Worm (Caenorhabditis elegans) whole organism, late embryonic: ENCODE results near the gene cpg-1.

Source experiments
- C38D4.7 ChIP-seq: fragments of 200-800 bp; sonication (Bioruptor generic); optimal IDR thresholded peaks from 2 replicates; lab custom pipeline; 2018; ENCODE audit warnings: mild to moderate bottlenecking, missing genetic modification characterization, moderate library complexity, missing compliant biosample characterization
- F13H6.1 ChIP-seq: sonication (generic microtip); optimal IDR thresholded peaks from 2 replicates; lab custom pipeline; 2016; ENCODE audit warnings: missing genetic modification characterization, missing compliant biosample characterization
- T23F11.4 ChIP-seq: fragments of 200-800 bp; sonication (Bioruptor generic); optimal IDR thresholded peaks from 2 replicates; lab custom pipeline; 2018; ENCODE audit warnings: mild to moderate bottlenecking, missing genetic modification characterization, missing compliant biosample characterization
- Y22D7AL.16 ChIP-seq: sonication (generic microtip); optimal IDR thresholded peaks from 2 replicates; lab custom pipeline; 2016; ENCODE audit warnings: missing genetic modification characterization, missing compliant biosample characterization
- ceh-2 ChIP-seq: sonication (generic microtip); optimal IDR thresholded peaks from 2 replicates; lab custom pipeline; 2016; ENCODE audit warnings: missing genotype, missing genetic modification characterization, missing compliant biosample characterization
- ceh-24 ChIP-seq: sonication (generic microtip); optimal IDR thresholded peaks from 2 replicates; lab custom pipeline; 2016; ENCODE audit warnings: mild to moderate bottlenecking, missing genetic modification characterization, missing compliant biosample characterization
- ceh-31 ChIP-seq: sonication (generic microtip); optimal IDR thresholded peaks from 2 replicates; lab custom pipeline; 2016; ENCODE audit warnings: missing genetic modification characterization, missing compliant biosample characterization
- ceh-34 ChIP-seq: sonication (generic microtip); optimal IDR thresholded peaks from 2 replicates; lab custom pipeline; 2016; ENCODE audit warnings: mild to moderate bottlenecking, missing genetic modification characterization, missing compliant biosample characterization
- ceh-45 ChIP-seq: fragments of 200-800 bp; sonication (Bioruptor generic); IDR thresholded peaks from 2 replicates; pipeline ENCODE4 v1.3.6; 2022; ENCODE audit warnings: missing genetic modification reagents, missing genetic modification characterization, missing compliant biosample characterization
- ceh-6 ChIP-seq: fragments of 200-800 bp; sonication (Bioruptor generic); optimal IDR thresholded peaks from 2 replicates; lab custom pipeline; 2018; ENCODE audit warnings: mild to moderate bottlenecking, missing genetic modification characterization, missing compliant biosample characterization
- ceh-9 ChIP-seq: sonication (generic microtip); optimal IDR thresholded peaks from 2 replicates; lab custom pipeline; 2016; ENCODE audit warnings: mild to moderate bottlenecking, missing genetic modification characterization, inconsistent platforms, missing compliant biosample characterization
- dmd-4 ChIP-seq: sonication (generic microtip); optimal IDR thresholded peaks from 2 replicates; lab custom pipeline; 2016; ENCODE audit warnings: borderline replicate concordance, missing genetic modification characterization, missing compliant biosample characterization
- dve-1 ChIP-seq: sonication (generic microtip); optimal IDR thresholded peaks from 2 replicates; lab custom pipeline; 2017; ENCODE audit warnings: antibody characterized with exemption, mild to moderate bottlenecking, missing genetic modification characterization, missing compliant biosample characterization
- elt-2 ChIP-seq: sonication (generic microtip); optimal IDR thresholded peaks from 2 replicates; lab custom pipeline; 2016; ENCODE audit warnings: missing genetic modification reagents, missing genetic modification characterization, missing compliant biosample characterization
- ets-4 ChIP-seq: sonication (generic microtip); optimal IDR thresholded peaks from 2 replicates; lab custom pipeline; 2016; ENCODE audit warnings: missing genetic modification characterization, missing compliant biosample characterization
- fkh-6 ChIP-seq: sonication (generic microtip); optimal IDR thresholded peaks from 2 replicates; lab custom pipeline; 2016; ENCODE audit warnings: missing genetic modification characterization, missing compliant biosample characterization
- hlh-30 ChIP-seq: sonication (generic microtip); optimal IDR thresholded peaks from 2 replicates; lab custom pipeline; 2017; ENCODE audit warnings: antibody characterized with exemption, missing genetic modification characterization, missing compliant biosample characterization; ENCODE audit not compliant: insufficient read depth
- madf-2 ChIP-seq: sonication (generic microtip); optimal IDR thresholded peaks from 2 replicates; lab custom pipeline; 2017; ENCODE audit warnings: missing genetic modification characterization, missing compliant biosample characterization
- nfya-1 ChIP-seq: sonication (generic microtip); optimal IDR thresholded peaks from 2 replicates; lab custom pipeline; 2017; ENCODE audit warnings: missing genetic modification characterization, mild to moderate bottlenecking, missing compliant biosample characterization, antibody characterized with exemption, moderate library complexity
- nhr-11 ChIP-seq: fragments of 150-350 bp; optimal IDR thresholded peaks from 2 replicates; lab custom pipeline; 2014; ENCODE audit warnings: missing biosample characterization, missing genetic modification characterization
- nhr-232 ChIP-seq: sonication (generic microtip); optimal IDR thresholded peaks from 2 replicates; lab custom pipeline; 2016; ENCODE audit warnings: missing genetic modification characterization, missing compliant biosample characterization
- odd-2 ChIP-seq: sonication (generic microtip); optimal IDR thresholded peaks from 2 replicates; lab custom pipeline; 2017; ENCODE audit warnings: antibody characterized with exemption, mild to moderate bottlenecking, missing genetic modification characterization, missing compliant biosample characterization
- pha-2 ChIP-seq: sonication (generic microtip); optimal IDR thresholded peaks from 2 replicates; lab custom pipeline; 2017; ENCODE audit warnings: mild to moderate bottlenecking, missing genetic modification characterization, missing compliant biosample characterization
- pqm-1 ChIP-seq: sonication (generic microtip); optimal IDR thresholded peaks from 2 replicates; lab custom pipeline; 2016; ENCODE audit warnings: missing genetic modification characterization, missing compliant biosample characterization
- pros-1 ChIP-seq: fragments of 150-350 bp; optimal IDR thresholded peaks from 2 replicates; lab custom pipeline; 2014; ENCODE audit warnings: missing biosample characterization, missing genetic modification reagents, missing genetic modification characterization
- rnt-1 ChIP-seq: sonication (generic microtip); optimal IDR thresholded peaks from 2 replicates; lab custom pipeline; 2016; ENCODE audit warnings: missing genetic modification characterization, missing compliant biosample characterization
- sox-4 ChIP-seq: sonication (generic microtip); optimal IDR thresholded peaks from 2 replicates; lab custom pipeline; 2017; ENCODE audit warnings: mild to moderate bottlenecking, missing genetic modification characterization, inconsistent platforms, missing compliant biosample characterization
- syd-9 ChIP-seq: sonication (generic microtip); optimal IDR thresholded peaks from 2 replicates; lab custom pipeline; 2016; ENCODE audit warnings: mild to moderate bottlenecking, missing genetic modification characterization, moderate library complexity, missing compliant biosample characterization
- tbx-2 ChIP-seq: sonication (generic microtip); optimal IDR thresholded peaks from 2 replicates; lab custom pipeline; 2016; ENCODE audit warnings: missing genetic modification characterization, missing compliant biosample characterization
- unc-55 ChIP-seq: sonication (generic microtip); optimal IDR thresholded peaks from 2 replicates; lab custom pipeline; 2017; ENCODE audit warnings: missing biosample characterization, missing genetic modification reagents, missing genetic modification characterization

The cpg-1 gene

ce11 chrIII:4448029-4448428, 41.1 kb upstream of the cpg-1 start:
- TF ChIP-seq ceh-34 (tag; lab: Kevin White, UChicago) (no peak), unc-55 (peak; percentile 53)

DNA sequence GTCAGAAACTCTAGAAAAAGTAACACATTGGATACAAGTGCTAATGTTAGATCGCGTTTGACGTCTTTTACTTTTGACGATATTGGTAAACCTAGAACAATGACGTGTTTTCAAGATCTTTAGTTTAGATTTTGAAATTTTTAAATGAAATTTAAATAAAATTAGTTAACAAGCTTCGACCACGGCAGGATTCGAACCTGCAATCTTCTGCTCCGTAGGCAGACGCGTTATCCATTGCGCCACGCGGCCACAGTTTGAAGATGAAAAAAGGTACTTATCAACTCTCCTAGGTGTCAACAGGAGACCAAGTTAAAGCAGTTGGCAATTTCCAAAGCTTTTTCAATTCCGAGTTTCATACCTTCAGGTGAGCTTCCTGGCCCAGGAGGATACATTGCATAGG, 39.8 kb upstream of the cpg-1 start:
- no peak for TF ChIP-seq dve-1 (tag; lab: Kevin White, UChicago)
- no peak for TF ChIP-seq ceh-24 (tag; lab: Kevin White, UChicago)
- TF ChIP-seq pha-2 (tag; lab: Kevin White, UChicago): no peak
- TF ChIP-seq T23F11.4 (GFP tag; lab: Kevin White, UChicago): no peak
- no peak for TF ChIP-seq odd-2 (tag; lab: Kevin White, UChicago)
- TF ChIP-seq ets-4: no peak
- no peak for TF ChIP-seq pqm-1 (tag; lab: Kevin White, UChicago)
- TF ChIP-seq tbx-2 (tag; lab: Kevin White, UChicago): no peak
- no peak for TF ChIP-seq ceh-6 (GFP tag; lab: Kevin White, UChicago)
- no peak for TF ChIP-seq C38D4.7

- TF ChIP-seq elt-2 (no peak), madf-2 (tag; lab: Kevin White, UChicago) (no peak)
These were observed 39.1 kb upstream of the cpg-1 start, which contains the start of gene ceh-43 for ce11 chrIII:4449893-4450579. ceh-43 (minus strand) TSS chrIII:4449943.

- TF ChIP-seq ceh-45 (GFP tag; lab: Robert Waterston, UW) (no peak), pros-1 (tag; lab: Kevin White, UChicago) (no peak), ceh-31 (peak; percentile 79), Y22D7AL.16 (tag; lab: Kevin White, UChicago) (no peak), tbx-2 (tag; lab: Kevin White, UChicago) (peak; percentile 11), fkh-6 (tag; lab: Kevin White, UChicago) (peak; percentile 40), rnt-1 (no peak), F13H6.1 (tag; lab: Kevin White, UChicago) (no peak), nfya-1 (tag; lab: Kevin White, UChicago) (peak; percentile 66), syd-9 (tag; lab: Kevin White, UChicago) (no peak)
- TF ChIP-seq, all 69 proteins: peak for 4
These were observed 38.3 kb upstream of the cpg-1 start for ce11 chrIII:4450773-4451423.

ce11 chrIII:4452749-4453148, 36.4 kb upstream of the cpg-1 start:
- peak; percentile 66 for TF ChIP-seq ceh-31
- no peak for TF ChIP-seq sox-4 (tag; lab: Kevin White, UChicago)

ce11 chrIII:4453301-4453700, 35.9 kb upstream of the cpg-1 start:
- TF ChIP-seq nfya-1 (tag; lab: Kevin White, UChicago) (peak; percentile 91), odd-2 (tag; lab: Kevin White, UChicago) (no peak), nhr-11 (tag; lab: Kevin White, UChicago) (no peak)

ce11 chrIII:4453768-4454167, 35.4 kb upstream of the cpg-1 start:
- TF ChIP-seq T23F11.4 (GFP tag; lab: Kevin White, UChicago) (no peak), ceh-9 (tag; lab: Kevin White, UChicago) (no peak), rnt-1 (no peak), tbx-2 (tag; lab: Kevin White, UChicago) (no peak), dmd-4 (tag; lab: Kevin White, UChicago) (no peak), hlh-30 (tag; lab: Kevin White, UChicago) (no peak), nhr-232 (tag; lab: Kevin White, UChicago) (no peak), fkh-6 (tag; lab: Kevin White, UChicago) (no peak), ceh-2 (no peak), Y22D7AL.16 (tag; lab: Kevin White, UChicago) (no peak)
